Worm (Caenorhabditis elegans) whole organism, L4 larva: Measurements from ENCODE around the gene nlp-33.

Experiments used
- ceh-28 ChIP-seq: fragments of 150-350 bp; optimal IDR thresholded peaks from 2 replicates; lab custom pipeline; 2014; ENCODE audit warnings: missing biosample characterization, missing genetic modification reagents, missing genetic modification characterization
- ces-1 ChIP-seq: fragments of 150-350 bp; sonication (generic microtip); optimal IDR thresholded peaks from 4 replicates; lab custom pipeline; 2014; ENCODE audit warnings: missing biosample characterization, missing genetic modification reagents, missing genetic modification characterization
- daf-16 ChIP-seq, 3 experiments: sonication (generic microtip); optimal IDR thresholded peaks; 2 replicates each; lab custom pipeline; 2016 to 2017; ENCODE audit warnings: missing genetic modification characterization in 3 of 3, missing genetic modification reagents in 3 of 3, mild to moderate bottlenecking in 2 of 3, missing compliant biosample characterization in 2 of 3, missing biosample characterization in 1 of 3, moderate library complexity in 1 of 3
- hlh-30 ChIP-seq: sonication (generic microtip); optimal IDR thresholded peaks from 2 replicates; lab custom pipeline; 2017; ENCODE audit warnings: antibody characterized with exemption, mild to moderate bottlenecking, missing genetic modification characterization, missing compliant biosample characterization; ENCODE audit not compliant: insufficient read depth
- jun-1 ChIP-seq: fragments of 150-350 bp; optimal IDR thresholded peaks from 2 replicates; lab custom pipeline; 2014; ENCODE audit warnings: missing biosample characterization, missing genetic modification reagents, missing genetic modification characterization
- lin-15B ChIP-seq: fragments of 150-350 bp; sonication (generic microtip); optimal IDR thresholded peaks from 3 replicates; lab custom pipeline; 2014; ENCODE audit warnings: missing biosample characterization, missing genetic modification characterization
- nhr-76 ChIP-seq: fragments of 150-350 bp; optimal IDR thresholded peaks from 2 replicates; lab custom pipeline; 2014; ENCODE audit warnings: missing biosample characterization, missing genetic modification characterization
- snpc-4 ChIP-seq: fragments of 150-350 bp; optimal IDR thresholded peaks from 2 replicates; lab custom pipeline; 2014; ENCODE audit warnings: missing biosample characterization, missing genetic modification characterization
- spr-1 ChIP-seq: sonication (generic microtip); optimal IDR thresholded peaks from 2 replicates; lab custom pipeline; 2016; ENCODE audit warnings: mild to moderate bottlenecking, missing genetic modification characterization, missing compliant biosample characterization
- unc-130 ChIP-seq: sonication (generic microtip); optimal IDR thresholded peaks from 2 replicates; lab custom pipeline; 2016; ENCODE audit warnings: missing genetic modification reagents, missing genetic modification characterization, missing compliant biosample characterization
- zag-1 ChIP-seq: fragments of 150-350 bp; optimal IDR thresholded peaks from 2 replicates; lab custom pipeline; 2014; ENCODE audit warnings: missing biosample characterization, missing genetic modification characterization
- ztf-11 ChIP-seq: fragments of 150-350 bp; optimal IDR thresholded peaks from 2 replicates; lab custom pipeline; 2014; ENCODE audit warnings: missing biosample characterization, missing genetic modification characterization

ce11 chrV:11196109-11196508, 49.0 kb downstream of the nlp-33 start, which contains the start of gene clc-6:
- TF ChIP-seq ztf-11 (tag; lab: Kevin White, UChicago) (no peak), snpc-4 (tag; lab: Kevin White, UChicago) (no peak), spr-1 (tag; lab: Kevin White, UChicago) (no peak), ceh-28 (tag; lab: Kevin White, UChicago) (no peak), nhr-76 (tag; lab: Kevin White, UChicago) (no peak), hlh-30 (tag; lab: Kevin White, UChicago) (no peak), zag-1 (tag; lab: Kevin White, UChicago) (no peak), jun-1 (tag; lab: Kevin White, UChicago) (no peak), unc-130 (GFP tag; lab: Kevin White, UChicago) (no peak), lin-15B (tag; lab: Kevin White, UChicago) (no peak), ces-1 (no peak), daf-16 (GFP tag; optimal IDR thresholded peaks at IDR 0.05; lab: Kevin White, UChicago) (no peak), daf-16 (tag; optimal IDR thresholded peaks at IDR 0.05; lab: Kevin White, UChicago) (no peak)
